Worm (Caenorhabditis elegans) whole organism, mixed stage, embryonic: ENCODE measurements around the gene ttr-18.

Source experiments
- lin-13 ChIP-seq: fragments of 150-350 bp; optimal IDR thresholded peaks from 2 replicates; lab custom pipeline; 2014; ENCODE audit warnings: missing biosample characterization, missing genetic modification characterization
- mep-1 ChIP-seq: fragments of 150-350 bp; optimal IDR thresholded peaks from 2 replicates; lab custom pipeline; 2017; ENCODE audit warnings: missing biosample characterization, missing genetic modification reagents, missing genetic modification characterization, inconsistent platforms
- zip-8 ChIP-seq: fragments of 150-350 bp; optimal IDR thresholded peaks from 2 replicates; lab custom pipeline; 2014; ENCODE audit warnings: missing biosample characterization, missing genetic modification characterization

ce11 chrII:11471916-11472315, 14.6 kb downstream of the ttr-18 start, which contains the start of gene mfn-1:
- no peak for TF ChIP-seq zip-8
- TF ChIP-seq lin-13 (tag; lab: Kevin White, UChicago): no peak
- no peak for TF ChIP-seq mep-1
